Worm (Caenorhabditis elegans) whole organism, young adult: ENCODE data around the gene C52E4.12.
A peak's percentile ranks its signal among the peaks of the same experiment; 100 is the strongest.

Experiments
- B0019.2 ChIP-seq: fragments of 200-800 bp; sonication (Bioruptor generic); conservative IDR thresholded peaks from 2 replicates; pipeline ENCODE4 v1.3.6; 2022; ENCODE audit warnings: missing genetic modification reagents, missing genetic modification characterization, missing compliant biosample characterization
- B0035.1 ChIP-seq: sonication (generic microtip); optimal IDR thresholded peaks from 2 replicates; lab custom pipeline; 2016; ENCODE audit warnings: missing genetic modification characterization, mild to moderate bottlenecking, missing compliant biosample characterization, missing genotype, missing genetic modification reagents
- B0261.1 ChIP-seq: sonication (generic microtip); optimal IDR thresholded peaks from 2 replicates; lab custom pipeline; 2016; ENCODE audit warnings: mild to moderate bottlenecking, missing genetic modification characterization, moderate library complexity, missing compliant biosample characterization
- D2030.7 ChIP-seq: fragments of 200-800 bp; sonication (Bioruptor generic); IDR thresholded peaks from 2 replicates; pipeline ENCODE4 v1.3.6; 2022; ENCODE audit warnings: missing genetic modification reagents, missing genetic modification characterization, missing compliant biosample characterization
- F22D6.2 ChIP-seq: sonication (generic microtip); optimal IDR thresholded peaks from 2 replicates; lab custom pipeline; 2016; ENCODE audit warnings: mild to moderate bottlenecking, missing genetic modification characterization, missing compliant biosample characterization
- F33H1.4 ChIP-seq: fragments of 200-800 bp; sonication (Bioruptor generic); IDR thresholded peaks from 2 replicates; pipeline ENCODE4 v1.3.6; 2022; ENCODE audit warnings: missing genetic modification reagents, missing genetic modification characterization, missing compliant biosample characterization
- F49E8.2 ChIP-seq: sonication (generic microtip); optimal IDR thresholded peaks from 3 replicates; lab custom pipeline; 2017; ENCODE audit warnings: missing genetic modification characterization, mild to moderate bottlenecking, missing compliant biosample characterization, antibody characterized with exemption, moderate library complexity; ENCODE audit not compliant: insufficient read depth
- F55B11.4 ChIP-seq: sonication (generic microtip); optimal IDR thresholded peaks from 2 replicates; lab custom pipeline; 2016; ENCODE audit warnings: missing compliant biosample characterization, missing genetic modification characterization, borderline replicate concordance; ENCODE audit not compliant: insufficient read depth
- F57A8.1 ChIP-seq: fragments of 200-800 bp; sonication (Bioruptor generic); optimal IDR thresholded peaks from 2 replicates; lab custom pipeline; 2018; ENCODE audit warnings: mild to moderate bottlenecking, missing genetic modification characterization, moderate library complexity, missing compliant biosample characterization
- F57C9.4 ChIP-seq: sonication (generic microtip); optimal IDR thresholded peaks from 2 replicates; lab custom pipeline; 2017; ENCODE audit warnings: mild to moderate bottlenecking, missing genetic modification characterization, missing compliant biosample characterization
- K11D2.4 ChIP-seq: fragments of 200-800 bp; sonication (Bioruptor generic); IDR thresholded peaks from 2 replicates; pipeline ENCODE4 v1.3.6; 2022; ENCODE audit warnings: missing genetic modification reagents, missing genetic modification characterization, missing compliant biosample characterization
- T26A5.8 ChIP-seq: sonication (generic microtip); optimal IDR thresholded peaks from 2 replicates; lab custom pipeline; 2016; ENCODE audit warnings: missing genetic modification characterization, missing compliant biosample characterization
- Y53F4B.3 ChIP-seq: fragments of 200-800 bp; sonication (Bioruptor generic); IDR thresholded peaks from 2 replicates; pipeline ENCODE4 v1.3.6; 2022; ENCODE audit warnings: missing genetic modification reagents, missing genetic modification characterization, missing compliant biosample characterization
- Y56A3A.18 ChIP-seq: fragments of 200-800 bp; sonication (Bioruptor generic); IDR thresholded peaks from 2 replicates; pipeline ENCODE4 v1.3.6; 2022; ENCODE audit warnings: missing genetic modification reagents, missing genetic modification characterization, missing compliant biosample characterization
- Y67H2A.10 ChIP-seq: fragments of 200-800 bp; sonication (Bioruptor generic); conservative IDR thresholded peaks from 2 replicates; pipeline ENCODE4 v1.3.6; 2022; ENCODE audit warnings: missing genetic modification reagents, missing genetic modification characterization, missing compliant biosample characterization
- aptf-2 ChIP-seq: fragments of 200-800 bp; sonication (Bioruptor generic); conservative IDR thresholded peaks from 2 replicates; pipeline ENCODE4 v1.3.6; 2022; ENCODE audit warnings: missing genetic modification reagents, missing genetic modification characterization, missing compliant biosample characterization
- bed-1 ChIP-seq: fragments of 200-800 bp; sonication (Bioruptor generic); IDR thresholded peaks from 2 replicates; pipeline ENCODE4 v1.3.6; 2022; ENCODE audit warnings: missing genetic modification reagents, missing genetic modification characterization, missing compliant biosample characterization
- ccch-3 ChIP-seq: fragments of 200-800 bp; sonication (Bioruptor generic); optimal IDR thresholded peaks from 2 replicates; lab custom pipeline; 2018; ENCODE audit warnings: mild to moderate bottlenecking, missing genetic modification characterization, missing compliant biosample characterization
- chd-7 ChIP-seq: sonication (generic microtip); optimal IDR thresholded peaks from 2 replicates; lab custom pipeline; 2016; ENCODE audit warnings: mild to moderate bottlenecking, missing genetic modification characterization, moderate library complexity, missing compliant biosample characterization
- ekl-4 ChIP-seq: fragments of 200-800 bp; sonication (Bioruptor generic); IDR thresholded peaks from 2 replicates; pipeline ENCODE4 v1.3.6; 2022; ENCODE audit warnings: missing genetic modification reagents, missing genetic modification characterization, missing compliant biosample characterization
- ets-4 ChIP-seq: fragments of 200-800 bp; sonication (Bioruptor generic); optimal IDR thresholded peaks from 2 replicates; lab custom pipeline; 2018; ENCODE audit warnings: mild to moderate bottlenecking, missing genetic modification characterization, missing compliant biosample characterization
- gei-17 ChIP-seq: fragments of 200-800 bp; sonication (Bioruptor generic); optimal IDR thresholded peaks from 2 replicates; lab custom pipeline; 2018; ENCODE audit warnings: mild to moderate bottlenecking, missing genetic modification characterization, missing compliant biosample characterization
- hmg-1.2 ChIP-seq: fragments of 200-800 bp; sonication (Bioruptor generic); IDR thresholded peaks from 2 replicates; pipeline ENCODE4 v1.3.6; 2022; ENCODE audit warnings: missing genetic modification reagents, missing genetic modification characterization, missing compliant biosample characterization
- hmg-20 ChIP-seq: fragments of 200-800 bp; sonication (Bioruptor generic); IDR thresholded peaks from 2 replicates; pipeline ENCODE4 v1.3.6; 2022; ENCODE audit warnings: missing genetic modification reagents, missing genetic modification characterization, missing compliant biosample characterization
- lag-1 ChIP-seq: fragments of 200-800 bp; sonication (Bioruptor generic); IDR thresholded peaks from 2 replicates; pipeline ENCODE4 v1.3.6; 2022; ENCODE audit warnings: missing genetic modification reagents, missing genetic modification characterization, missing compliant biosample characterization
- lir-1 ChIP-seq: fragments of 200-800 bp; sonication (Bioruptor generic); conservative IDR thresholded peaks from 2 replicates; pipeline ENCODE4 v1.3.6; 2022; ENCODE audit warnings: missing genetic modification reagents, missing genetic modification characterization, missing compliant biosample characterization
- lsy-27 ChIP-seq: sonication (generic microtip); optimal IDR thresholded peaks from 2 replicates; lab custom pipeline; 2017; ENCODE audit warnings: missing genetic modification characterization, mild to moderate bottlenecking, missing compliant biosample characterization, antibody characterized with exemption, missing genotype, borderline replicate concordance; ENCODE audit not compliant: insufficient read depth
- madf-8 ChIP-seq: fragments of 200-800 bp; sonication (Bioruptor generic); conservative IDR thresholded peaks from 2 replicates; pipeline ENCODE4 v1.3.6; 2022; ENCODE audit warnings: missing genetic modification reagents, missing genetic modification characterization, missing compliant biosample characterization
- mel-28 ChIP-seq: sonication (generic microtip); optimal IDR thresholded peaks from 2 replicates; lab custom pipeline; 2016; ENCODE audit warnings: borderline replicate concordance, mild to moderate bottlenecking, missing genetic modification characterization, missing compliant biosample characterization
- nfya-2 ChIP-seq: fragments of 200-800 bp; sonication (Bioruptor generic); IDR thresholded peaks from 2 replicates; pipeline ENCODE4 v1.3.6; 2022; ENCODE audit warnings: missing genetic modification reagents, missing genetic modification characterization, missing compliant biosample characterization
- nhr-120 ChIP-seq: fragments of 200-800 bp; sonication (Bioruptor generic); IDR thresholded peaks from 2 replicates; pipeline ENCODE4 v1.3.6; 2022; ENCODE audit warnings: missing genetic modification characterization, missing compliant biosample characterization
- nhr-80 ChIP-seq: sonication (generic microtip); optimal IDR thresholded peaks from 2 replicates; lab custom pipeline; 2016; ENCODE audit warnings: missing genetic modification characterization, missing compliant biosample characterization
- nhr-90 ChIP-seq: sonication (generic microtip); optimal IDR thresholded peaks from 2 replicates; lab custom pipeline; 2016; ENCODE audit warnings: missing genotype, mild to moderate bottlenecking, missing genetic modification characterization, missing compliant biosample characterization
- pha-4 ChIP-seq: fragments of 150-350 bp; sonication (generic microtip); optimal IDR thresholded peaks from 2 replicates; lab custom pipeline; 2014; ENCODE audit warnings: missing biosample characterization, missing genetic modification reagents, missing genetic modification characterization
- sdz-38 ChIP-seq: sonication (generic microtip); optimal IDR thresholded peaks from 2 replicates; lab custom pipeline; 2016; ENCODE audit warnings: missing genotype, missing genetic modification characterization, missing compliant biosample characterization
- sea-2 ChIP-seq: fragments of 200-800 bp; sonication (Bioruptor generic); IDR thresholded peaks from 2 replicates; pipeline ENCODE4 v1.3.6; 2022; ENCODE audit warnings: missing genetic modification characterization, missing compliant biosample characterization
- snpc-1.1 ChIP-seq: sonication (generic microtip); optimal IDR thresholded peaks from 2 replicates; lab custom pipeline; 2017; ENCODE audit warnings: missing genetic modification characterization, mild to moderate bottlenecking, missing compliant biosample characterization, antibody characterized with exemption, moderate library complexity, missing genotype, missing genetic modification reagents; ENCODE audit not compliant: insufficient read depth
- somi-1 ChIP-seq: fragments of 200-800 bp; sonication (Bioruptor generic); optimal IDR thresholded peaks from 2 replicates; lab custom pipeline; 2018; ENCODE audit warnings: mild to moderate bottlenecking, missing genetic modification characterization, missing compliant biosample characterization
- sptf-2 ChIP-seq: fragments of 200-800 bp; sonication (Bioruptor generic); optimal IDR thresholded peaks from 2 replicates; lab custom pipeline; 2018; ENCODE audit warnings: mild to moderate bottlenecking, missing genetic modification characterization, missing compliant biosample characterization
- tbp1 ChIP-seq: fragments of 200-800 bp; sonication (Bioruptor generic); optimal IDR thresholded peaks from 2 replicates; lab custom pipeline; 2018; ENCODE audit warnings: mild to moderate bottlenecking, missing genetic modification characterization, missing compliant biosample characterization
- unc-130 ChIP-seq: sonication (generic microtip); optimal IDR thresholded peaks from 2 replicates; lab custom pipeline; 2016; ENCODE audit warnings: missing genetic modification reagents, missing genetic modification characterization, missing compliant biosample characterization
- xnd-1 ChIP-seq: sonication (generic microtip); optimal IDR thresholded peaks from 2 replicates; lab custom pipeline; 2016; ENCODE audit warnings: missing genotype, missing genetic modification reagents, missing genetic modification characterization, missing compliant biosample characterization
- zfh-2 ChIP-seq: fragments of 200-800 bp; sonication (Bioruptor generic); conservative IDR thresholded peaks from 2 replicates; pipeline ENCODE4 v1.3.6; 2022; ENCODE audit warnings: missing genetic modification reagents, missing genetic modification characterization, missing compliant biosample characterization
- zim-3 ChIP-seq: sonication (generic microtip); optimal IDR thresholded peaks from 2 replicates; lab custom pipeline; 2017; ENCODE audit warnings: mild to moderate bottlenecking, missing genetic modification characterization, moderate library complexity, missing compliant biosample characterization
- ztf-26 ChIP-seq: sonication (generic microtip); optimal IDR thresholded peaks from 2 replicates; lab custom pipeline; 2017; ENCODE audit warnings: missing genetic modification characterization, missing compliant biosample characterization
- ztf-3 ChIP-seq: fragments of 200-800 bp; sonication (Bioruptor generic); optimal IDR thresholded peaks from 2 replicates; lab custom pipeline; 2018; ENCODE audit warnings: mild to moderate bottlenecking, missing genetic modification characterization, missing compliant biosample characterization

C52E4.12 gene

DNA sequence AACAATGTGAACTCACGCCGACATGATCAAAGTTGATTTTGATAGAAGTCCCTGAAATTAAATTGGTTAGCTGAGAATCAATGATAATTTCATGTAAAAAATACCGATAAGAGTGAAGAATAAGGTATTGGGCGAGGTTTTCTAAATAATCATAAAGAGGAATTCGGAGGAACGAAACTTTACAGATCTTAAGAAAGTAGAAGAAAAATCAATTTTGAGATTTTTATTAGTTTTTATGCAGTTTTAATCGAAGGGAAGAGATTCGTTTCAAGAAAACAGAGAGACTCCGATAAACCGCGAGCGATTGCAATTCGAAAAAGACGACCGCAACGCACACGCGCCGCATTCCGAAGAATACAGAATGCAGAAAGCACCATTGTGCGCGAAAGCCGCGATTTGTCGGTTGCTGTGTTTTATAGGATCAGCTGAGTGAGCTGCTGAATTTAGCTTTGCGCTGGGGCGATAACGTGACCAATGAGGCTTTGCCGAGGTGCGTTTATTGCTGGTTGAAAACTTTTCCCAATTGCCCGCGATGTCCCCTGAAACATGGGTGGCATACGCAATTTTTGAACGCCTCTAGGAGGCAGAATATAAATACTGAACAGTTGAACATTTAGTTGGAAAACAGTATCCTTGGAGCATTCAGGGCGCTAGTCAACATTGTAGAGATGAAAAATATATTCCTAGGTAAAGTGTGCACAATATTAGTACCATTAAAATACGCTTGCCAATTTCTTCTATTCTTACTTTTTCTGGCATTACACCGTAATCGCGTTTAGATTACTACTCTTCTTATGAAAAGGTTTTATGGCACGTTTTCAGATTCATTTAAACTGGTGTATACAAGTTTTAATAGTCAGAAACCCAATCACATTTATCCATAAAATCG is 16.0 kb upstream of the C52E4.12 start, which contains the start of gene snr-4 (continued):
- TF ChIP-seq T26A5.8 (tag; lab: Kevin White, UChicago) (no peak), zim-3 (tag; lab: Kevin White, UChicago) (no peak), pha-4 (tag; lab: Kevin White, UChicago) (peak; percentile 49), Y56A3A.18 (GFP tag; lab: Robert Waterston, UW) (peak; percentile 88), F33H1.4 (GFP tag; lab: Robert Waterston, UW) (peak; percentile 78), hmg-20 (peak; percentile 84), sea-2 (GFP tag; lab: Robert Waterston, UW) (no peak), nhr-120 (GFP tag; lab: Robert Waterston, UW) (no peak), F57C9.4 (peak; percentile 49), K11D2.4 (GFP tag; lab: Robert Waterston, UW) (peak; percentile 88), ekl-4 (peak; percentile 97), unc-130 (GFP tag; lab: Kevin White, UChicago) (peak; percentile 72), chd-7 (tag; lab: Kevin White, UChicago) (peak; percentile 84), ztf-3 (GFP tag; lab: Kevin White, UChicago) (peak; percentile 10), aptf-2 (GFP tag; lab: Robert Waterston, UW) (peak; percentile 78), snpc-1.1 (peak; percentile 98), mel-28 (tag; lab: Kevin White, UChicago) (peak; percentile 25), lir-1 (GFP tag; lab: Robert Waterston, UW) (peak; percentile 79), ccch-3 (GFP tag; lab: Kevin White, UChicago) (no peak), hmg-1.2 (GFP tag; lab: Robert Waterston, UW) (peak; percentile 97), bed-1 (GFP tag; lab: Robert Waterston, UW) (no peak), xnd-1 (tag; lab: Kevin White, UChicago) (peak; percentile 61), sptf-2 (GFP tag; lab: Kevin White, UChicago) (no peak), madf-8 (GFP tag; lab: Robert Waterston, UW) (peak; percentile 65), tbp1 (GFP tag; lab: Kevin White, UChicago) (peak; percentile 81), F49E8.2 (tag; lab: Kevin White, UChicago) (peak; percentile 93), Y53F4B.3 (GFP tag; lab: Robert Waterston, UW) (peak; percentile 76), nfya-2 (GFP tag; lab: Robert Waterston, UW) (peak; percentile 49; the same call in 1 of the 2 replicates), F57A8.1 (no peak), zfh-2 (GFP tag; lab: Robert Waterston, UW) (peak; percentile 91), lsy-27 (peak; percentile 74), nhr-90 (peak; percentile 61), nhr-80 (tag; lab: Kevin White, UChicago) (peak; percentile 75), D2030.7 (GFP tag; lab: Robert Waterston, UW) (peak; percentile 99), gei-17 (GFP tag; lab: Kevin White, UChicago) (peak; percentile 72), B0261.1 (tag; lab: Kevin White, UChicago) (peak; percentile 41), ztf-26 (tag; lab: Kevin White, UChicago) (peak; percentile 76), F55B11.4 (tag; lab: Kevin White, UChicago) (no peak), sdz-38 (tag; lab: Kevin White, UChicago) (no peak), F22D6.2 (tag; lab: Kevin White, UChicago) (peak; percentile 49), ets-4 (peak; percentile 26), somi-1 (peak; percentile 58), lag-1 (no peak), Y67H2A.10 (GFP tag; lab: Robert Waterston, UW) (peak; percentile 60), B0035.1 (peak; percentile 72), B0019.2 (peak; percentile 56; the same call in 1 of the 2 replicates)
